Fruit fly (Drosophila melanogaster) whole organism, prepupa: ENCODE measurements around the gene gNacalpha.

Experiments used
- Blimp-1 ChIP-seq: fragments of 200-800 bp; sonication (Bioruptor generic); optimal IDR thresholded peaks from 3 replicates; lab custom pipeline; 2017; ENCODE audit warnings: missing biosample characterization, missing genetic modification characterization, mild to moderate bottlenecking, moderate library complexity, missing genetic modification reagents
- CG10631 ChIP-seq: fragments of 200-800 bp; sonication (Bioruptor generic); optimal IDR thresholded peaks from 2 replicates; lab custom pipeline; 2016; ENCODE audit warnings: missing biosample characterization, missing genetic modification characterization
- CG10669 ChIP-seq: fragments of 200-800 bp; sonication (Bioruptor generic); optimal IDR thresholded peaks from 3 replicates; lab custom pipeline; 2018; ENCODE audit warnings: missing biosample characterization, mild to moderate bottlenecking, missing genetic modification characterization, moderate library complexity
- CG11762 ChIP-seq: fragments of 200-800 bp; sonication (Bioruptor generic); optimal IDR thresholded peaks from 3 replicates; lab custom pipeline; 2016; ENCODE audit warnings: missing biosample characterization, missing genetic modification characterization; ENCODE audit not compliant: insufficient read depth
- CG15336 ChIP-seq: fragments of 200-800 bp; sonication (Bioruptor generic); IDR thresholded peaks from 2 replicates; pipeline ENCODE4 v1.3.6; 2022; ENCODE audit warnings: missing biosample characterization, missing genetic modification characterization
- CG1621 ChIP-seq: fragments of 200-800 bp; sonication (Bioruptor generic); optimal IDR thresholded peaks from 3 replicates; lab custom pipeline; 2018; ENCODE audit warnings: missing biosample characterization, mild to moderate bottlenecking, missing genetic modification characterization
- CG16779 ChIP-seq: fragments of 200-800 bp; sonication (Bioruptor generic); optimal IDR thresholded peaks from 3 replicates; lab custom pipeline; 2017; ENCODE audit warnings: missing biosample characterization, mild to moderate bottlenecking, missing genetic modification characterization
- CG32006 ChIP-seq: fragments of 200-800 bp; sonication (Bioruptor generic); optimal IDR thresholded peaks from 3 replicates; lab custom pipeline; 2017; ENCODE audit warnings: missing biosample characterization, mild to moderate bottlenecking, missing genetic modification characterization
- CG3919 ChIP-seq: fragments of 200-800 bp; sonication (Bioruptor generic); optimal IDR thresholded peaks from 3 replicates; lab custom pipeline; 2016; ENCODE audit warnings: missing biosample characterization, missing genetic modification characterization
- CG4318 ChIP-seq: fragments of 200-800 bp; sonication (Bioruptor generic); optimal IDR thresholded peaks from 3 replicates; lab custom pipeline; 2017; ENCODE audit warnings: missing biosample characterization, mild to moderate bottlenecking, missing genetic modification characterization
- CG6163 ChIP-seq: fragments of 200-800 bp; sonication (Bioruptor generic); IDR thresholded peaks from 3 replicates; pipeline ENCODE4 v1.3.6; 2022; ENCODE audit warnings: missing biosample characterization, missing genetic modification characterization
- CG6808 ChIP-seq: fragments of 200-800 bp; sonication (Bioruptor generic); optimal IDR thresholded peaks from 3 replicates; lab custom pipeline; 2017; ENCODE audit warnings: missing biosample characterization, missing genetic modification characterization, mild to moderate bottlenecking, moderate library complexity, missing genetic modification reagents
- CG7368 ChIP-seq: fragments of 200-800 bp; sonication (Bioruptor generic); optimal IDR thresholded peaks from 3 replicates; lab custom pipeline; 2016; ENCODE audit warnings: missing biosample characterization, missing genetic modification characterization
- CG8319 ChIP-seq: fragments of 200-800 bp; sonication (Bioruptor generic); optimal IDR thresholded peaks from 3 replicates; lab custom pipeline; 2016; ENCODE audit warnings: missing biosample characterization, missing genetic modification characterization
- CG9139 ChIP-seq: fragments of 200-800 bp; sonication (Bioruptor generic); optimal IDR thresholded peaks from 3 replicates; lab custom pipeline; 2017; ENCODE audit warnings: missing biosample characterization, mild to moderate bottlenecking, missing genetic modification characterization
- Eip78C ChIP-seq: fragments of 200-800 bp; sonication (Bioruptor generic); peaks from one replicate; lab custom pipeline; 2016; ENCODE audit warnings: missing biosample characterization, missing genetic modification characterization
- Ets96B ChIP-seq: fragments of 200-800 bp; optimal IDR thresholded peaks from 2 replicates; lab custom pipeline; 2019; ENCODE audit warnings: missing biosample characterization, mild to moderate bottlenecking, missing genetic modification characterization, moderate library complexity
- Hr38 ChIP-seq: sonication (Bioruptor generic); optimal IDR thresholded peaks from 2 replicates; lab custom pipeline; 2016; ENCODE audit warnings: missing biosample characterization, missing genetic modification characterization
- Hr4 ChIP-seq: fragments of 200-800 bp; sonication (Bioruptor generic); optimal IDR thresholded peaks from 3 replicates; lab custom pipeline; 2016; ENCODE audit warnings: missing biosample characterization, missing genetic modification characterization
- Met ChIP-seq: fragments of 200-800 bp; sonication (Bioruptor generic); optimal IDR thresholded peaks from 3 replicates; lab custom pipeline; 2016; ENCODE audit warnings: missing biosample characterization, missing genetic modification characterization
- OdsH ChIP-seq: fragments of 200-800 bp; sonication (Bioruptor generic); optimal IDR thresholded peaks from 3 replicates; lab custom pipeline; 2016; ENCODE audit warnings: missing biosample characterization, missing genetic modification characterization
- Smox ChIP-seq: fragments of 200-800 bp; sonication (Bioruptor generic); optimal IDR thresholded peaks from 3 replicates; lab custom pipeline; 2016; ENCODE audit warnings: missing biosample characterization, missing genetic modification characterization
- Sox14 ChIP-seq: fragments of 200-800 bp; sonication (Bioruptor generic); optimal IDR thresholded peaks from 3 replicates; lab custom pipeline; 2016; ENCODE audit warnings: missing biosample characterization, missing genetic modification characterization
- achi ChIP-seq: fragments of 200-800 bp; sonication (Bioruptor generic); optimal IDR thresholded peaks from 3 replicates; lab custom pipeline; 2016; ENCODE audit warnings: missing biosample characterization, missing genetic modification characterization
- acj6 ChIP-seq: fragments of 200-800 bp; sonication (Bioruptor generic); optimal IDR thresholded peaks from 3 replicates; lab custom pipeline; 2016; ENCODE audit warnings: missing biosample characterization, missing genetic modification characterization
- dac ChIP-seq: fragments of 200-800 bp; sonication (Bioruptor generic); optimal IDR thresholded peaks from 2 replicates; lab custom pipeline; 2017; ENCODE audit warnings: missing biosample characterization, mild to moderate bottlenecking, missing genetic modification characterization
- dsx ChIP-seq: fragments of 200-800 bp; optimal IDR thresholded peaks from 3 replicates; lab custom pipeline; 2019; ENCODE audit warnings: missing biosample characterization, mild to moderate bottlenecking, missing genetic modification characterization, moderate library complexity; ENCODE audit not compliant: poor library complexity, severe bottlenecking
- eg ChIP-seq: fragments of 200-800 bp; sonication (Bioruptor generic); IDR thresholded peaks from 3 replicates; pipeline ENCODE4 v1.3.6; 2022; ENCODE audit warnings: missing biosample characterization, missing genetic modification characterization
- esn ChIP-seq: fragments of 200-800 bp; sonication (Bioruptor generic); optimal IDR thresholded peaks from 2 replicates; lab custom pipeline; 2016; ENCODE audit warnings: missing biosample characterization, mild to moderate bottlenecking, missing genetic modification characterization, moderate library complexity
- fd85E ChIP-seq: fragments of 200-800 bp; sonication (Bioruptor generic); optimal IDR thresholded peaks from 3 replicates; lab custom pipeline; 2016; ENCODE audit warnings: missing biosample characterization, missing genetic modification characterization
- fkh ChIP-seq: fragments of 200-800 bp; sonication (Bioruptor generic); optimal IDR thresholded peaks from 3 replicates; lab custom pipeline; 2017; ENCODE audit warnings: missing biosample characterization, mild to moderate bottlenecking, missing genetic modification characterization, moderate library complexity
- spab ChIP-seq: fragments of 200-800 bp; sonication (Bioruptor generic); optimal IDR thresholded peaks from 2 replicates; lab custom pipeline; 2017; ENCODE audit warnings: missing biosample characterization, mild to moderate bottlenecking, missing genetic modification characterization, missing genetic modification reagents
- ss ChIP-seq, 2 experiments: fragments of 200-800 bp; sonication (Bioruptor generic); optimal IDR thresholded peaks; 2 replicates in 1 of 2; 3 replicates in 1 of 2; lab custom pipeline; 2017 to 2018; ENCODE audit warnings: mild to moderate bottlenecking in 2 of 2, missing biosample characterization in 2 of 2, missing genetic modification characterization in 2 of 2, moderate library complexity in 1 of 2
- svp ChIP-seq: fragments of 200-800 bp; sonication (Bioruptor generic); peaks from one replicate; lab custom pipeline; 2016; ENCODE audit warnings: missing biosample characterization, missing genetic modification characterization
- topi ChIP-seq: fragments of 200-800 bp; sonication (Bioruptor generic); optimal IDR thresholded peaks from 3 replicates; lab custom pipeline; 2016; ENCODE audit warnings: missing biosample characterization, missing genetic modification characterization
- vri ChIP-seq: fragments of 200-800 bp; sonication (Bioruptor generic); optimal IDR thresholded peaks from 3 replicates; lab custom pipeline; 2016; ENCODE audit warnings: missing biosample characterization, mild to moderate bottlenecking, missing genetic modification characterization

Gene gNacalpha

dm6 chr2L:1007142-1007839 is 29.8 kb upstream of the gNacalpha start (continued):
- TF ChIP-seq eg (no peak), topi (GFP tag; lab: Kevin White, UChicago) (no peak), CG1621 (tag; lab: Kevin White, UChicago) (no peak), CG3919 (GFP tag; lab: Kevin White, UChicago) (no peak), Sox14 (GFP tag; lab: Kevin White, UChicago) (no peak), CG15336 (GFP tag; lab: Robert Waterston, UW) (no peak), acj6 (GFP tag; lab: Kevin White, UChicago) (no peak)

- TF ChIP-seq Blimp-1 (GFP tag; lab: Kevin White, UChicago) = peak; percentile 91
- 0 out of 3 replicates have a peak, but pooled peaks have one; percentile 23 for TF ChIP-seq CG6163 (GFP tag; lab: Robert Waterston, UW)
- peak in 1 of 2 experiments; percentile 43 for TF ChIP-seq ss (GFP tag; optimal IDR thresholded peaks at IDR 0.05; lab: Kevin White, UChicago)
- TF ChIP-seq Met (GFP tag; lab: Kevin White, UChicago) = no peak
Observed at dm6 chr2L:1007840-1008241, 29.2 kb upstream of the gNacalpha start.

- TF ChIP-seq Eip78C (GFP tag; lab: Kevin White, UChicago) = no peak
- no peak for TF ChIP-seq Hr4
- no peak for TF ChIP-seq CG11762
- no peak for TF ChIP-seq vri
- no peak for TF ChIP-seq CG7368
- TF ChIP-seq Sox14 (GFP tag; lab: Kevin White, UChicago) = no peak
- no peak for TF ChIP-seq dsx (GFP tag; lab: Kevin White, UChicago)
- no peak for TF ChIP-seq esn (GFP tag; lab: Kevin White, UChicago)
- TF ChIP-seq CG6808 (GFP tag; lab: Kevin White, UChicago) = no peak
- TF ChIP-seq CG8319 (GFP tag; lab: Kevin White, UChicago) = no peak
- no peak for TF ChIP-seq CG32006 (GFP tag; lab: Kevin White, UChicago)
- no peak for TF ChIP-seq spab (GFP tag; lab: Kevin White, UChicago)
Observed at dm6 chr2L:1008923-1009322, 28.1 kb upstream of the gNacalpha start.

dm6 chr2L:1026797-1027196 is 10.2 kb upstream of the gNacalpha start, which contains the start of gene CG4375:
Gene CG4375 (minus strand): TSS chr2L:1026897.
- no peak for TF ChIP-seq achi (GFP tag; lab: Kevin White, UChicago)
- TF ChIP-seq vri = no peak
- no peak for TF ChIP-seq dsx (GFP tag; lab: Kevin White, UChicago)
- no peak for TF ChIP-seq CG1621 (tag; lab: Kevin White, UChicago)
- TF ChIP-seq Smox (GFP tag; lab: Kevin White, UChicago) = no peak
- TF ChIP-seq CG10669 = no peak

- peak; percentile 3 for TF ChIP-seq OdsH (GFP tag; lab: Kevin White, UChicago)
- no peak for TF ChIP-seq CG3919 (GFP tag; lab: Kevin White, UChicago)
- no peak for TF ChIP-seq CG10631
- TF ChIP-seq svp (GFP tag; lab: Kevin White, UChicago) = peak; percentile 25
- peak; percentile 17 for TF ChIP-seq CG32006 (GFP tag; lab: Kevin White, UChicago)
- TF ChIP-seq eg = peak; percentile 49; the same call in 1 of the 3 replicates
- no peak for TF ChIP-seq CG10669
- TF ChIP-seq, all 60 proteins: peak for 4
Observed at dm6 chr2L:1043195-1043990, 6.3 kb downstream of the gNacalpha start.

- TF ChIP-seq acj6 (GFP tag; lab: Kevin White, UChicago) (no peak), OdsH (GFP tag; lab: Kevin White, UChicago) (no peak), CG15336 (GFP tag; lab: Robert Waterston, UW) (no peak), CG4318 (GFP tag; lab: Kevin White, UChicago) (no peak), CG3919 (GFP tag; lab: Kevin White, UChicago) (no peak), fd85E (no peak), ss (GFP tag; optimal IDR thresholded peaks at IDR 0.05; lab: Kevin White, UChicago) (no peak), Ets96B (tag; lab: Kevin White, UChicago) (no peak), svp (GFP tag; lab: Kevin White, UChicago) (no peak), Smox (GFP tag; lab: Kevin White, UChicago) (no peak), CG10669 (no peak), dac (GFP tag; lab: Kevin White, UChicago) (no peak), topi (GFP tag; lab: Kevin White, UChicago) (no peak), Met (GFP tag; lab: Kevin White, UChicago) (no peak), CG9139 (no peak), fkh (no peak), Hr38 (no peak), CG16779 (tag; lab: Kevin White, UChicago) (no peak)
Observed at dm6 chr2L:1047245-1047644, 10.2 kb downstream of the gNacalpha start.
